ENCODE assay signal across 2 fruit fly cellular contexts in the genomic region with DNA sequence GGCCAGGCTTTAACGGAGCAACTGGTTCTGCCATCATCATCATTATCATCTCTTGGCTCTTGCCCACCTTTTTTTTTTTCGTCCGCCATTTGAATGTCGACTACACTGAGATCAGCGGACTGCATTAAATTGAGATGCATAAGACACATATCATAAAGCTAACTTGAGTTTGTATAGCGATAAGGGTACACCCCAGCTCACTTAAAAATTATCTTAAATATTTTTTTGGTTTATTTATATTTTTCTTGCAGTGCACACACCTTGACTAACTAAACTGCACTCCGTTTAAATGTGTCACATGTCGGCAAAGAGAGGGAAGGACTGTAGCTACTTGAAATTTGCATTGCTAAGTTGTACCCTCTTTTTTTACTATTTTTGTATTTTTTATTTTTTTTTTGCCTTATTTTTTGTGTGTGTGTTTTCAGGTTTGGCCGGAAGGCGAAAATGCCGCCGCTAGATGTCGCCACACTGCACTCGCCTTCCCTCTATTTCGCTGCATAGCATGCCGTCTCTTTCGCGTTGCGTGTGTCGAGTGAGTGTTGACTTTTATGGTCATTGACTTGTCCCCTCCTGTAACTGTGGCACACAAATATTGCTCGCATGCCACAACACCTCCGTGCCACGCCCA.
TF ChIP-seq lines count a peak whose summit lies in the region.

No protein-coding gene starts in this region.

TF ChIP-seq in whole organism, embryonic, 481 proteins besides CTCF, POLR2A, EP300 and RAD21 (continued from another document):
- no peak for TF ChIP-seq CG2875 (GFP tag; optimal IDR thresholded peaks at IDR 0.05; lab: Kevin White, UChicago)
- TF ChIP-seq ara (GFP tag; IDR thresholded peaks at IDR 0.05; lab: Robert Waterston, UW), result peak; percentile 40; the same call in 1 of the 2 replicates
- peak; percentile 19 for TF ChIP-seq Blimp-1 (GFP tag; optimal IDR thresholded peaks at IDR 0.05; lab: Kevin White, UChicago)
- TF ChIP-seq da (GFP tag; optimal IDR thresholded peaks at IDR 0.05; lab: Kevin White, UChicago), result no peak
- peak; percentile 19 for TF ChIP-seq CG9727 (GFP tag; optimal IDR thresholded peaks at IDR 0.05; lab: Kevin White, UChicago)
- peak; percentile 77 for TF ChIP-seq Drgx (GFP tag; IDR thresholded peaks at IDR 0.05; lab: Robert Waterston, UW)
- peak; percentile 44 for TF ChIP-seq gem (tag; optimal IDR thresholded peaks at IDR 0.05; lab: Kevin White, UChicago)
- peak; percentile 29 for TF ChIP-seq CG2712 (tag; optimal IDR thresholded peaks at IDR 0.05; lab: Kevin White, UChicago)
- peak; percentile 5 for TF ChIP-seq CG13775 (GFP tag; optimal IDR thresholded peaks at IDR 0.05; lab: Kevin White, UChicago)
- TF ChIP-seq nmo (GFP tag; optimal IDR thresholded peaks at IDR 0.05; lab: Kevin White, UChicago), result peak; percentile 20
- TF ChIP-seq crc (GFP tag; optimal IDR thresholded peaks at IDR 0.05; lab: Kevin White, UChicago), result no peak
- no peak for TF ChIP-seq Atf3 (GFP tag; optimal IDR thresholded peaks at IDR 0.05; lab: Kevin White, UChicago)
- no peak for TF ChIP-seq Eip74EF (GFP tag; optimal IDR thresholded peaks at IDR 0.05; lab: Kevin White, UChicago)
- no peak for TF ChIP-seq CG12659 (GFP tag; optimal IDR thresholded peaks at IDR 0.05; lab: Kevin White, UChicago)
- TF ChIP-seq eve (GFP tag; optimal IDR thresholded peaks at IDR 0.05; lab: Kevin White, UChicago), result peak in 1 of 2 experiments; percentile 11
- peak; percentile 31 for TF ChIP-seq tio (GFP tag; optimal IDR thresholded peaks at IDR 0.05; lab: Kevin White, UChicago)

TF ChIP-seq in whole organism, prepupa, 60 proteins besides CTCF, POLR2A, EP300 and RAD21 (continued from another document):
- TF ChIP-seq ss (GFP tag; optimal IDR thresholded peaks at IDR 0.05; lab: Kevin White, UChicago), result peak; percentile 0 to 40
- peak; percentile 71 for TF ChIP-seq net (GFP tag; optimal IDR thresholded peaks at IDR 0.05; lab: Kevin White, UChicago)
- TF ChIP-seq achi (GFP tag; optimal IDR thresholded peaks at IDR 0.05; lab: Kevin White, UChicago), result peak; percentile 77
- TF ChIP-seq fd59A (GFP tag; optimal IDR thresholded peaks at IDR 0.05; lab: Kevin White, UChicago), result no peak
- TF ChIP-seq CG31627 (GFP tag; optimal IDR thresholded peaks at IDR 0.05; lab: Kevin White, UChicago), result peak; percentile 42
- peak; percentile 74 for TF ChIP-seq esn (GFP tag; optimal IDR thresholded peaks at IDR 0.05; lab: Kevin White, UChicago)
- TF ChIP-seq Sox14 (GFP tag; optimal IDR thresholded peaks at IDR 0.05; lab: Kevin White, UChicago), result peak; percentile 77
- TF ChIP-seq CG16779 (tag; optimal IDR thresholded peaks at IDR 0.05; lab: Kevin White, UChicago), result peak; percentile 50
- TF ChIP-seq Eip78C (GFP tag; lab: Kevin White, UChicago), result peak; percentile 93
- TF ChIP-seq eg (GFP tag; IDR thresholded peaks at IDR 0.05; lab: Robert Waterston, UW), result peak; percentile 89
- TF ChIP-seq Ets96B (tag; optimal IDR thresholded peaks at IDR 0.05; lab: Kevin White, UChicago), result peak; percentile 43
- TF ChIP-seq OdsH (GFP tag; optimal IDR thresholded peaks at IDR 0.05; lab: Kevin White, UChicago), result peak; percentile 82
- peak; percentile 47 for TF ChIP-seq CG34406 (GFP tag; optimal IDR thresholded peaks at IDR 0.05; lab: Kevin White, UChicago)
- peak; percentile 14 to 83 for TF ChIP-seq salr (GFP tag; optimal IDR thresholded peaks at IDR 0.05; lab: Kevin White, UChicago)
- peak; percentile 88 for TF ChIP-seq Hr4 (GFP tag; optimal IDR thresholded peaks at IDR 0.05; lab: Kevin White, UChicago)
- TF ChIP-seq CG11762 (GFP tag; optimal IDR thresholded peaks at IDR 0.05; lab: Kevin White, UChicago; ENCODE audit: insufficient read depth), result peak; percentile 66
- TF ChIP-seq Met (GFP tag; optimal IDR thresholded peaks at IDR 0.05; lab: Kevin White, UChicago), result peak; percentile 68
- TF ChIP-seq CG9139 (GFP tag; optimal IDR thresholded peaks at IDR 0.05; lab: Kevin White, UChicago), result no peak
- peak; percentile 92 for TF ChIP-seq Lpt (GFP tag; optimal IDR thresholded peaks at IDR 0.05; lab: Kevin White, UChicago)
- TF ChIP-seq CG7368 (GFP tag; optimal IDR thresholded peaks at IDR 0.05; lab: Kevin White, UChicago), result peak; percentile 47
- peak; percentile 84 for TF ChIP-seq CG4318 (GFP tag; optimal IDR thresholded peaks at IDR 0.05; lab: Kevin White, UChicago)
- TF ChIP-seq CG8319 (GFP tag; optimal IDR thresholded peaks at IDR 0.05; lab: Kevin White, UChicago), result peak; percentile 10
- peak; percentile 8 for TF ChIP-seq CG1621 (tag; optimal IDR thresholded peaks at IDR 0.05; lab: Kevin White, UChicago)
- no peak for TF ChIP-seq Eip93F (GFP tag; optimal IDR thresholded peaks at IDR 0.05; lab: Kevin White, UChicago)
- TF ChIP-seq CG10631 (GFP tag; optimal IDR thresholded peaks at IDR 0.05; lab: Kevin White, UChicago), result peak; percentile 79
- TF ChIP-seq pdm3 (GFP tag; optimal IDR thresholded peaks at IDR 0.05; lab: Kevin White, UChicago), result peak; percentile 79
- peak; percentile 51 for TF ChIP-seq lz (GFP tag; optimal IDR thresholded peaks at IDR 0.05; lab: Kevin White, UChicago)
- peak; percentile 14 for TF ChIP-seq CG3032 (tag; optimal IDR thresholded peaks at IDR 0.05; lab: Kevin White, UChicago)
- TF ChIP-seq CG6276 (GFP tag; optimal IDR thresholded peaks at IDR 0.05; lab: Kevin White, UChicago), result peak; percentile 87
- peak; percentile 89 for TF ChIP-seq CG6163 (GFP tag; IDR thresholded peaks at IDR 0.05; lab: Robert Waterston, UW)
- TF ChIP-seq CG10669 (GFP tag; optimal IDR thresholded peaks at IDR 0.05; lab: Kevin White, UChicago), result peak; percentile 30
- TF ChIP-seq Hr39 (GFP tag; optimal IDR thresholded peaks at IDR 0.05; lab: Kevin White, UChicago), result peak; percentile 67
- peak; percentile 17 for TF ChIP-seq spab (GFP tag; optimal IDR thresholded peaks at IDR 0.05; lab: Kevin White, UChicago)
- TF ChIP-seq Gug (GFP tag; IDR thresholded peaks at IDR 0.05; lab: Robert Waterston, UW), result peak; percentile 80
- no peak for TF ChIP-seq Blimp-1 (GFP tag; optimal IDR thresholded peaks at IDR 0.05; lab: Kevin White, UChicago)
- TF ChIP-seq CG32006 (GFP tag; optimal IDR thresholded peaks at IDR 0.05; lab: Kevin White, UChicago), result peak; percentile 91
- peak; percentile 43 for TF ChIP-seq CG8632 (GFP tag; optimal IDR thresholded peaks at IDR 0.05; lab: Kevin White, UChicago)
- no peak for TF ChIP-seq fkh (GFP tag; optimal IDR thresholded peaks at IDR 0.05; lab: Kevin White, UChicago)
- peak; percentile 68 for TF ChIP-seq Eip75B (GFP tag; optimal IDR thresholded peaks at IDR 0.05; lab: Kevin White, UChicago)
